Worm (Caenorhabditis elegans): ENCODE data around the gene fbxa-77.

ce11 chrIII:1214121-1214673 is 35.1 kb upstream of the fbxa-77 start:
- no peak for TF ChIP-seq K09A11.1 (tag; optimal IDR thresholded peaks at IDR 0.05; ENCODE audit: insufficient read depth)
- TF ChIP-seq ama-1 (optimal IDR thresholded peaks at IDR 0.05), result no peak
- TF ChIP-seq hlh-8 (tag; optimal IDR thresholded peaks at IDR 0.05), result no peak
- no peak for TF ChIP-seq lin-11 (tag; optimal IDR thresholded peaks at IDR 0.05)
- no peak for TF ChIP-seq pqm-1 (tag; optimal IDR thresholded peaks at IDR 0.05)
- no peak for TF ChIP-seq elt-2 (tag; optimal IDR thresholded peaks at IDR 0.05)
- no peak for TF ChIP-seq C38D4.7 (GFP tag; optimal IDR thresholded peaks at IDR 0.05)
- no peak for TF ChIP-seq sox-4 (tag; optimal IDR thresholded peaks at IDR 0.05)
- no peak for TF ChIP-seq ttx-3 (tag; optimal IDR thresholded peaks at IDR 0.05)
- no peak for TF ChIP-seq pros-1 (tag; optimal IDR thresholded peaks at IDR 0.05)
- no peak for TF ChIP-seq gmeb-2 (tag; optimal IDR thresholded peaks at IDR 0.05)
- TF ChIP-seq pag-3 (tag; optimal IDR thresholded peaks at IDR 0.05; ENCODE audit: borderline replicate concordance), result no peak
- TF ChIP-seq nhr-11 (tag; optimal IDR thresholded peaks at IDR 0.05), result no peak
- no peak for TF ChIP-seq unc-86 (tag; optimal IDR thresholded peaks at IDR 0.05)

Measured in whole organism, late embryonic.